Fruit fly (Drosophila melanogaster): Measurements from ENCODE around the gene FER.

The FER gene

DNA sequence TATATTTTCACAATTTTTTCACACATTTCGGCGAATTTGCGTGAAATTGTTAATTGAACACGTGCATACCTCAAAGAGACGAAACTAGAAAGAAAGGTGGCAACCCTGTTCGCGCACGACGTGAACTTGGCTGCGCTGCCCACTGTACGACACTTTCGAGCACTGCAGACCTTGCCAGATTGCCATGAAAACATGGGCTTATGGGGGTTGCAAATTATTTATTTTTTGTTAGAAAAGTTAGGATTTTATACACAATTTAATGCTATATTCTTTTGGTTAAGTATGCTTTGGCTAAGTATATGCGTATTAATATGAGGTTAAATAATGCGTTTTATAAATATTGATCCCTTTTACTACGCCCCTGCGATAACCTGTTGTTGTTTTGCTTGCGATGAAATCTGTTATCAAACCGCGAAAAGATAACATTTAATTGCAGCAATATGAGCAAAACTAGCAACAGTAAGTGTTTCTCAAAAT is 6.8 kb upstream of the FER start, which contains the start of the genes RpL34b and CG8132 (continued):
- TF ChIP-seq lov (optimal IDR thresholded peaks at IDR 0.05) (no peak), lov (GFP tag; IDR thresholded peaks at IDR 0.05) (peak; percentile 94), cas (GFP tag; IDR thresholded peaks at IDR 0.05) (peak; percentile 86), zfh2 (GFP tag; optimal IDR thresholded peaks at IDR 0.05) (peak; percentile 98), CG32767 (GFP tag; IDR thresholded peaks at IDR 0.05) (peak; percentile 87), ftz-f1 (GFP tag; optimal IDR thresholded peaks at IDR 0.05) (peak; percentile 95), CG17359 (tag; optimal IDR thresholded peaks at IDR 0.05) (peak; percentile 93), Jarid2 (GFP tag; optimal IDR thresholded peaks at IDR 0.05) (peak; percentile 78), pfk (GFP tag; optimal IDR thresholded peaks at IDR 0.05) (peak; percentile 83), prd (optimal IDR thresholded peaks at IDR 0.05) (no peak), prd (GFP tag; IDR thresholded peaks at IDR 0.05) (peak; percentile 97), CoRest (tag; optimal IDR thresholded peaks at IDR 0.05) (peak; percentile 96), CG10147 (GFP tag; optimal IDR thresholded peaks at IDR 0.05) (peak; percentile 94), CG11560 (tag; IDR thresholded peaks at IDR 0.05) (peak; percentile 86), HLH54F (GFP tag; optimal IDR thresholded peaks at IDR 0.05) (peak; percentile 97), CG17568 (GFP tag; optimal IDR thresholded peaks at IDR 0.05) (no peak), Mrtf (GFP tag; IDR thresholded peaks at IDR 0.05) (peak; percentile 94), CG2678 (tag; optimal IDR thresholded peaks at IDR 0.05) (peak; percentile 95), CG17829 (tag; optimal IDR thresholded peaks at IDR 0.05) (peak; percentile 96), BEAF-32 (GFP tag; optimal IDR thresholded peaks at IDR 0.05) (peak; percentile 70), Max (GFP tag; optimal IDR thresholded peaks at IDR 0.05) (peak; percentile 98), CG11093 (GFP tag; IDR thresholded peaks at IDR 0.05) (peak; percentile 88), jigr1 (GFP tag; IDR thresholded peaks at IDR 0.05) (peak; percentile 86), hth (optimal IDR thresholded peaks at IDR 0.05) (no peak), yki (optimal IDR thresholded peaks at IDR 0.05) (no peak), CG7987 (GFP tag; optimal IDR thresholded peaks at IDR 0.05) (peak; percentile 98), nmo (GFP tag; optimal IDR thresholded peaks at IDR 0.05) (peak; percentile 95), CG18262 (tag; optimal IDR thresholded peaks at IDR 0.05) (peak; percentile 94), Dip3 (GFP tag; optimal IDR thresholded peaks at IDR 0.05) (peak; percentile 95), CG10274 (GFP tag; optimal IDR thresholded peaks at IDR 0.05) (peak; percentile 84), ssp (GFP tag; IDR thresholded peaks at IDR 0.05) (peak; percentile 90), ind (GFP tag; optimal IDR thresholded peaks at IDR 0.05) (peak; percentile 95), ap (GFP tag; IDR thresholded peaks at IDR 0.05) (peak; percentile 86), Hr39 (optimal IDR thresholded peaks at IDR 0.05) (no peak), phol (tag; optimal IDR thresholded peaks at IDR 0.05) (peak; percentile 95), Atf3 (GFP tag; optimal IDR thresholded peaks at IDR 0.05) (peak; percentile 95), Dad (GFP tag; optimal IDR thresholded peaks at IDR 0.05) (peak; percentile 95), tio (GFP tag; optimal IDR thresholded peaks at IDR 0.05) (no peak), CG6175 (GFP tag; IDR thresholded peaks at IDR 0.05) (peak; percentile 96), CG17912 (GFP tag; optimal IDR thresholded peaks at IDR 0.05) (peak; percentile 98), Kr (GFP tag; optimal IDR thresholded peaks at IDR 0.05) (peak; percentile 16), exex (tag; optimal IDR thresholded peaks at IDR 0.05) (peak; percentile 91), ara (GFP tag; IDR thresholded peaks at IDR 0.05) (peak; percentile 92), CG7745 (tag; optimal IDR thresholded peaks at IDR 0.05) (peak; percentile 57), CG18764 (GFP tag; optimal IDR thresholded peaks at IDR 0.05) (peak; percentile 94), Ada2b (GFP tag; IDR thresholded peaks at IDR 0.05) (peak; percentile 88), CG4707 (GFP tag; optimal IDR thresholded peaks at IDR 0.05) (peak; percentile 85), bsh (GFP tag; optimal IDR thresholded peaks at IDR 0.05) (peak; percentile 47 to 93), CG4617 (GFP tag; optimal IDR thresholded peaks at IDR 0.05; ENCODE audit: borderline replicate concordance) (peak; percentile 99), Meics (GFP tag; optimal IDR thresholded peaks at IDR 0.05) (peak; percentile 96), nerfin-1 (tag; optimal IDR thresholded peaks at IDR 0.05) (peak; percentile 92), MBD-R2 (GFP tag; IDR thresholded peaks at IDR 0.05) (peak; percentile 97)

Measured in whole organism, embryonic.